Worm (Caenorhabditis elegans): ENCODE results near the gene ora-1.

DNA sequence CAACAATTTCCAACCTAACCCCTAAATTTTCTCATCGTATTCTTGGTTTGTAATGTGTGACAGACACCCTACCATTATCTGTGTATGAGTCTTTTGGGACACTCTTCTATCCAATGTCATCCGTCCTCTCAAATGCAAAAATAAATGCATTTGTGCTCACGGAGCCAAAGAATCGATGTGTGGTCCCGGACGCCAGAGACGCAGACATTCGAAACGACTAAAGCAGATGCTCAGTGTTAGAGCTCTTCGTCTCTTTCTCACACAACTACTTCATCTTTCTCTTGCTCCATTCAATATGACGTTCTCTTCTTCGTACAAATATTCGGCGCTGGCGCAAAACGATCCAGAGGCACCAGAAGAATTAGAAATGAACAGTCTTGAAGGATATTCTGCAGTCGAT is 1.9 kb downstream of the ora-1 start, which contains the start of gene unc-24:
- TF ChIP-seq pha-4 (tag; optimal IDR thresholded peaks at IDR 0.05) (no peak), pqm-1 (tag; optimal IDR thresholded peaks at IDR 0.05) (no peak), unc-62 (GFP tag; optimal IDR thresholded peaks at IDR 0.05) (no peak), nhr-28 (tag; optimal IDR thresholded peaks at IDR 0.05) (no peak), aly-2 (tag; optimal IDR thresholded peaks at IDR 0.05) (no peak), mdl-1 (tag; optimal IDR thresholded peaks at IDR 0.05) (no peak)
